Fruit fly (Drosophila melanogaster) whole organism, pupa: ENCODE measurements around the gene bcn92.
A peak's percentile ranks its signal among the peaks of the same experiment; 100 is the strongest.

Experiments
- CG10348 ChIP-seq: fragments of 200-800 bp; sonication (Bioruptor generic); IDR thresholded peaks from 2 replicates; pipeline ENCODE4 v1.3.6; 2022; ENCODE audit warnings: missing biosample characterization, missing genetic modification characterization
- CG12605 ChIP-seq: fragments of 200-800 bp; sonication (Bioruptor generic); IDR thresholded peaks from 2 replicates; pipeline ENCODE4 v1.3.6; 2022; ENCODE audit warnings: missing biosample characterization, missing genetic modification characterization
- CG13204 ChIP-seq: fragments of 200-800 bp; sonication (Bioruptor generic); optimal IDR thresholded peaks from 2 replicates; lab custom pipeline; 2018; ENCODE audit warnings: missing biosample characterization, mild to moderate bottlenecking, missing genetic modification characterization, moderate library complexity
- CG14655 ChIP-seq: fragments of 200-800 bp; sonication (Bioruptor generic); optimal IDR thresholded peaks from 3 replicates; lab custom pipeline; 2017; ENCODE audit warnings: mild to moderate bottlenecking, missing biosample characterization, missing genetic modification reagents, missing genetic modification characterization
- CG15710 ChIP-seq: fragments of 200-800 bp; sonication (Bioruptor generic); optimal IDR thresholded peaks from 2 replicates; lab custom pipeline; 2018; ENCODE audit warnings: missing biosample characterization, mild to moderate bottlenecking, missing genetic modification characterization, moderate library complexity
- CG17806 ChIP-seq: fragments of 200-800 bp; sonication (Bioruptor generic); optimal IDR thresholded peaks from 2 replicates; lab custom pipeline; 2018; ENCODE audit warnings: missing biosample characterization, mild to moderate bottlenecking, missing genetic modification characterization, moderate library complexity
- CG32121 ChIP-seq: fragments of 200-800 bp; sonication (Bioruptor generic); IDR thresholded peaks from 2 replicates; pipeline ENCODE4 v1.3.6; 2022; ENCODE audit warnings: missing biosample characterization, missing genetic modification characterization
- CG34367 ChIP-seq: fragments of 200-800 bp; sonication (Bioruptor generic); optimal IDR thresholded peaks from 2 replicates; lab custom pipeline; 2018; ENCODE audit warnings: missing biosample characterization, mild to moderate bottlenecking, missing genetic modification characterization
- CG4496 ChIP-seq: fragments of 200-800 bp; sonication (Bioruptor generic); IDR thresholded peaks from 3 replicates; pipeline ENCODE4 v1.3.6; 2022; ENCODE audit warnings: missing biosample characterization, missing genetic modification characterization
- CG8159 ChIP-seq: fragments of 200-800 bp; sonication (Bioruptor generic); optimal IDR thresholded peaks from 3 replicates; lab custom pipeline; 2018; ENCODE audit warnings: missing biosample characterization, mild to moderate bottlenecking, missing genetic modification characterization, moderate library complexity
- CG8301 ChIP-seq: fragments of 200-800 bp; sonication (Bioruptor generic); optimal IDR thresholded peaks from 2 replicates; lab custom pipeline; 2018; ENCODE audit warnings: missing biosample characterization, mild to moderate bottlenecking, missing genetic modification characterization
- CG9948 ChIP-seq: fragments of 200-800 bp; sonication (Bioruptor generic); optimal IDR thresholded peaks from 2 replicates; lab custom pipeline; 2018; ENCODE audit warnings: missing biosample characterization, mild to moderate bottlenecking, missing genetic modification characterization, moderate library complexity
- D1 ChIP-seq: fragments of 200-800 bp; sonication (Bioruptor generic); optimal IDR thresholded peaks from 2 replicates; lab custom pipeline; 2018; ENCODE audit warnings: missing biosample characterization, mild to moderate bottlenecking, missing genetic modification characterization, moderate library complexity
- EcR ChIP-seq: fragments of 200-800 bp; sonication (Bioruptor generic); optimal IDR thresholded peaks from 3 replicates; lab custom pipeline; 2019; ENCODE audit warnings: missing biosample characterization, missing genetic modification characterization, mild to moderate bottlenecking, moderate library complexity, missing genetic modification reagents
- Ets98B ChIP-seq: fragments of 200-800 bp; sonication (Bioruptor generic); IDR thresholded peaks from 2 replicates; pipeline ENCODE4 v1.3.6; 2022; ENCODE audit warnings: missing biosample characterization, missing genetic modification characterization
- Pif1A ChIP-seq: fragments of 200-800 bp; sonication (Bioruptor generic); optimal IDR thresholded peaks from 3 replicates; lab custom pipeline; 2016; ENCODE audit warnings: missing biosample characterization, missing genetic modification characterization
- Pif1B ChIP-seq: fragments of 200-800 bp; sonication (Bioruptor generic); optimal IDR thresholded peaks from 3 replicates; lab custom pipeline; 2016; ENCODE audit warnings: missing biosample characterization, missing genetic modification characterization
- Snoo ChIP-seq: fragments of 200-800 bp; sonication (Bioruptor generic); optimal IDR thresholded peaks from 3 replicates; lab custom pipeline; 2017; ENCODE audit warnings: missing biosample characterization, mild to moderate bottlenecking, missing genetic modification characterization, inconsistent platforms
- fd96Ca ChIP-seq: fragments of 200-800 bp; sonication (Bioruptor generic); IDR thresholded peaks from 3 replicates; pipeline ENCODE4 v1.3.6; 2022; ENCODE audit warnings: missing biosample characterization, missing genetic modification characterization
- gl ChIP-seq: fragments of 200-800 bp; sonication (Bioruptor generic); optimal IDR thresholded peaks from 2 replicates; lab custom pipeline; 2018; ENCODE audit warnings: missing biosample characterization, mild to moderate bottlenecking, missing genetic modification characterization
- rn ChIP-seq: fragments of 200-800 bp; sonication (Bioruptor generic); IDR thresholded peaks from 2 replicates; pipeline ENCODE4 v1.3.6; 2022; ENCODE audit warnings: missing biosample characterization, missing genetic modification characterization

bcn92 gene

DNA sequence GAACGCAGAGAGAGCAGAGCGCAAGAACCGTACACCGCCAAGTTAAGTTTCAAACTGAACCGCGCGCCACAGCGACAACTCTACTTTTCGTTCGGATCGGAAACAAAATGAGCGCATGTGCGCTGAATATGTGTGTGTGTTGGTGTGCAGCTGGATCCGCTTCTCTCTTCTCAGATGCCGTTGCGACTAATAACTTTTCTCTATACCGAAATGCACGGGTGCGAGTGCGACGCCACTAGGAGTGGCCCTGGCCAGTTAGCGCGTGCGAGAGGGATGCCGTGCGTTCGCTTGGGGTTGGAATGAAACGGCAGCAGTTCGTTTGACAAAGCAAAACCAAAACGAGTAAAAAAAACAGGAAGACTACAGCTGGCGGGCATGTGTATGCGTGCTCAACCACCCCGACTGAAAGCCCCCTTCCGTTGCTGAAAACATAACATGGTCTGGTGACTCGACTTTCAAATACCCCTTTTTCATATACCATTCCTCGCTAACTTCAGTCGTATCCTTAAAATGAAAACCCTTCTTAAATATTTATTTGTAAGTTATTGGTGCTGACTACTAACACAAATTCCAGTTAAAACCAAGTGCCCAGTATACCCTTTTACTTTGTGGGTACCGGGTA, 12.5 kb downstream of the bcn92 start:
- TF ChIP-seq CG17806 (tag; lab: Kevin White, UChicago) (peak; percentile 100), CG8301 (peak; percentile 100), rn (GFP tag; lab: Robert Waterston, UW) (peak; percentile 99), CG15710 (tag; lab: Kevin White, UChicago) (peak; percentile 100), CG8159 (tag; lab: Kevin White, UChicago) (peak; percentile 99), Pif1A (GFP tag; lab: Kevin White, UChicago) (peak; percentile 100), CG4496 (peak; percentile 100), Pif1B (GFP tag; lab: Kevin White, UChicago) (peak; percentile 99), CG34367 (peak; percentile 100), CG12605 (GFP tag; lab: Robert Waterston, UW) (peak; percentile 99), CG32121 (peak; percentile 100), CG9948 (tag; lab: Kevin White, UChicago) (peak; percentile 100), CG10348 (peak; percentile 99), D1 (tag; lab: Kevin White, UChicago) (peak; percentile 93), Ets98B (peak; percentile 100), CG13204 (GFP tag; lab: Kevin White, UChicago) (peak; percentile 98), gl (tag; lab: Kevin White, UChicago) (peak; percentile 98), EcR (GFP tag; lab: Kevin White, UChicago) (peak; percentile 68), Snoo (peak; percentile 99), CG14655 (GFP tag; lab: Kevin White, UChicago) (peak; percentile 100), fd96Ca (GFP tag; lab: Robert Waterston, UW) (peak; percentile 100)
- TF ChIP-seq, all 21 proteins: peak for 21

DNA sequence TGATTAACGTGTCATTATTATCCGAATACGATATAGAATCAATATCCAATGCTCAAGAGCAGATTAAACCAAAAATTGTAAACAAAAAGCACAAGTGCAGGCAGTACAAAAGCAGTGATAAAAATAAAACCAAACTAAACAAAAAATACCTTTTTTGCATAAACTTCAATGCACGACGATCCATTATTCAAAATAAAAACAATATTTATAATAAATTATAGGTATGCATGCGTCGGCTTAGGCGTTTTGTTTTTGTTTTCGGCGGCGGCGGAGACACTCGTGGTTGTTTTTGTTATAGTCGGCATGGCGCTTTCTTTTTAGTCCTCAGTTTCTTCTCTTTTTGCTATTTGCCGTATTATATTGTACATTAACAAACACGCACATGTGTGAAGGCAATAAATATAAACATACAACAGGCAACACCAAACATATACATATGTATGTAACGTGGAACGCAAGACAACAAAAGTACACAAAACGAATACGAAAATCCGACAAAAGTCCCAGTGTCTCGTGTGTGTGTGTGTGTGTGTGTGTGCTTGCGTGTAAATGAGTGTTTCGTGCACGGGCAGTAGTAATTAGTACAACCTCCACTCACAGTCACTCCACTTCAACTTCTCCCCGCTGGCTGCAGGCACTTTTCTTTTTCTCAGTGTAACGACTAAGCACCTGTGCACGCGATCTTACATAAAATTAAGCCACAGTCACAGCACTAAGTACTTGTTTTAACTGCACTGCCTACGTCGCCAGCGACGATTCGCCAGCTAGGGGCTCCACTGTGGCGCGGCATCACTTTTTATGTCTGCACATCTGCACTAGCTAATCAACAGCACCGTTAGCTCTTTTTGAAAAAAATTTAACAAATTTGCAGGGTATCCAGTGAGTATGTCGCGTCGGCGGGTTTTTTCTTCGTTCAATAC, 13.3 kb downstream of the bcn92 start:
- TF ChIP-seq Pif1A (GFP tag; lab: Kevin White, UChicago) (no peak), CG34367 (no peak), CG10348 (peak; percentile 43; the same call in 1 of the 2 replicates), EcR (GFP tag; lab: Kevin White, UChicago) (no peak), D1 (tag; lab: Kevin White, UChicago) (peak; percentile 22), Pif1B (GFP tag; lab: Kevin White, UChicago) (no peak), CG8301 (peak; percentile 7), CG13204 (GFP tag; lab: Kevin White, UChicago) (no peak), fd96Ca (GFP tag; lab: Robert Waterston, UW) (peak; percentile 56), CG12605 (GFP tag; lab: Robert Waterston, UW) (no peak), CG8159 (tag; lab: Kevin White, UChicago) (peak; percentile 22), CG17806 (tag; lab: Kevin White, UChicago) (no peak), CG14655 (GFP tag; lab: Kevin White, UChicago) (no peak), CG15710 (tag; lab: Kevin White, UChicago) (no peak), CG9948 (tag; lab: Kevin White, UChicago) (no peak), gl (tag; lab: Kevin White, UChicago) (no peak), Snoo (no peak), CG4496 (peak; percentile 24; the same call in 1 of the 3 replicates), Ets98B (no peak; the same call in 1 of the 2 replicates), rn (GFP tag; lab: Robert Waterston, UW) (no peak), CG32121 (peak; percentile 7; the same call in 1 of the 2 replicates)
- TF ChIP-seq, all 21 proteins: peak for 7

DNA sequence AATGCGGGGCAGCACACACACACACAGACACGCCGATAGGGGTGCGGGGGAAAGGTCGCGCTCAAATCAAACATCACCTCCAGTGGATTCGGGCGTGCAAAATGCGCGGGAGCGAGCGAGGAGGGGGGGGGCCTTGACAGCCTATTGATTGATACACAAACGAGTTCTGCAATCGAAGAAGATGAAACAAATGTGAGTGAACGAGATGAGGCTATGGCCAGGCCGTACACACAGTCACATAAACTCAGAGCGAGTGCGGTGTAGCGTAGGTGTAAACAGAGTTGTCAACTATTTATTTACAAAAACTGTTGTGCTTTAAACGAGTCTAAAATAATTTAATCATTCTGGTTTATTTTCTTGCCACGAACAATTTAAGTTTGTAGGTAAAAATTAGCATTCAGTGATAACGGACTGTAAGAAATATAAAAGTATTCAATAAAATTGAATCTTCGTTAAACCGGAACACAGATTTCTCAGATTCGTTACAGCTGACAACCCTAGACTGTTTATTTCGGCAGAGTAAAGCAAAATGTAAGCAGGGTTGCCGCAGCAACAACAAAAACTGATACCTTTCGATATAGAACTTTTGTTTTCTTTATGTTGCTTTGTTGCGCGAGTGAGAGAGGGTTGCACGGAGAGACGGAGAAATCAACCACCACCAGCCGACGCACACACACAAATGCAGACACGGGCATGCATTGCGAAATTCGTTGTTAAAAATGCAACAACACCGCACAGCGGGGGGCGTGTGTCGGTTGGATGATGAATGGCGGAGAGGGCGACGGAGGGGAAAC, 14.3 kb downstream of the bcn92 start:
- peak; percentile 76 for TF ChIP-seq gl (tag; lab: Kevin White, UChicago)
- peak; percentile 83 for TF ChIP-seq CG34367
- TF ChIP-seq Snoo, result peak; percentile 91
- TF ChIP-seq rn (GFP tag; lab: Robert Waterston, UW), result no peak
- TF ChIP-seq D1 (tag; lab: Kevin White, UChicago), result peak; percentile 73
- TF ChIP-seq CG13204 (GFP tag; lab: Kevin White, UChicago), result peak; percentile 10
- TF ChIP-seq CG15710 (tag; lab: Kevin White, UChicago), result peak; percentile 88
- TF ChIP-seq CG32121, result peak; percentile 78
- TF ChIP-seq CG12605 (GFP tag; lab: Robert Waterston, UW), result no peak; the same call in none of the 2 replicates
- TF ChIP-seq Ets98B, result peak; percentile 63
- peak; percentile 17 for TF ChIP-seq EcR (GFP tag; lab: Kevin White, UChicago)
- TF ChIP-seq Pif1A (GFP tag; lab: Kevin White, UChicago), result peak; percentile 84
- TF ChIP-seq fd96Ca (GFP tag; lab: Robert Waterston, UW), result peak; percentile 46; the same call in 1 of the 3 replicates
- peak; percentile 92 for TF ChIP-seq CG8159 (tag; lab: Kevin White, UChicago)
- TF ChIP-seq Pif1B (GFP tag; lab: Kevin White, UChicago), result peak; percentile 79
- peak; percentile 84 for TF ChIP-seq CG9948 (tag; lab: Kevin White, UChicago)
- peak; percentile 85 for TF ChIP-seq CG8301
- TF ChIP-seq CG10348, result no peak
- peak; percentile 89 for TF ChIP-seq CG17806 (tag; lab: Kevin White, UChicago)
- TF ChIP-seq CG4496, result peak; percentile 83
- peak; percentile 80 for TF ChIP-seq CG14655 (GFP tag; lab: Kevin White, UChicago)
